Fruit fly (Drosophila melanogaster): ENCODE data around the gene Sem1.

DNA sequence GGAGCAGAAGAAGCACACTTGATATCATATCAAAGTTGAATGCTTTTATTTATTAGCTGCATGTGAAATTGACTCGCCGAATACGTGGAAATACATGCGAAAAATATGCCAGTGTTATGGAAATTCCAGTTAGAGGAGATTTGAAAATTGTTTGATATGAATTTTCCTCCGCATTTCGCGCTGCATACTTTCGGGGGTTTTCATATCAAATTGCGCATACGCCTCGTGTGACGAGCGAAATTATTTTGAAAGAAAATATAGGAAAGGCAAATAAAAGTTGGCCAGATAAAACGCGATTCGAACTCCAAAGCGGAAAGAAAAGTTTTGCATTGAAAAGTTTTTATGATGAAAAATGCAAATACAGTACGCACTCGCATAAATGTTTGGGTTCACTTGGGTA is 46.5 kb downstream of the Sem1 start:
- TF ChIP-seq fd59A (GFP tag; optimal IDR thresholded peaks at IDR 0.05) (no peak), CG6276 (GFP tag; optimal IDR thresholded peaks at IDR 0.05) (no peak), Lpt (GFP tag; optimal IDR thresholded peaks at IDR 0.05) (no peak), CG10631 (GFP tag; optimal IDR thresholded peaks at IDR 0.05) (no peak), CG31627 (GFP tag; optimal IDR thresholded peaks at IDR 0.05) (no peak), CG4318 (GFP tag; optimal IDR thresholded peaks at IDR 0.05) (no peak), Smox (GFP tag; optimal IDR thresholded peaks at IDR 0.05) (no peak), CG6854 (GFP tag; optimal IDR thresholded peaks at IDR 0.05) (no peak), Sox15 (GFP tag; optimal IDR thresholded peaks at IDR 0.05) (no peak), CG16779 (tag; optimal IDR thresholded peaks at IDR 0.05) (no peak), topi (GFP tag; optimal IDR thresholded peaks at IDR 0.05) (no peak), Eip78C (GFP tag) (no peak), dac (GFP tag; optimal IDR thresholded peaks at IDR 0.05) (no peak), spab (GFP tag; optimal IDR thresholded peaks at IDR 0.05) (no peak)
